Fruit fly (Drosophila melanogaster) whole organism, prepupa: ENCODE data around the gene Mms19.

ENCODE experiments used
- Blimp-1 ChIP-seq: fragments of 200-800 bp; sonication (Bioruptor generic); optimal IDR thresholded peaks from 3 replicates; lab custom pipeline; 2017; ENCODE audit warnings: missing biosample characterization, missing genetic modification characterization, mild to moderate bottlenecking, moderate library complexity, missing genetic modification reagents
- CG10631 ChIP-seq: fragments of 200-800 bp; sonication (Bioruptor generic); optimal IDR thresholded peaks from 2 replicates; lab custom pipeline; 2016; ENCODE audit warnings: missing biosample characterization, missing genetic modification characterization
- CG10669 ChIP-seq: fragments of 200-800 bp; sonication (Bioruptor generic); optimal IDR thresholded peaks from 3 replicates; lab custom pipeline; 2018; ENCODE audit warnings: missing biosample characterization, mild to moderate bottlenecking, missing genetic modification characterization, moderate library complexity
- CG11762 ChIP-seq: fragments of 200-800 bp; sonication (Bioruptor generic); optimal IDR thresholded peaks from 3 replicates; lab custom pipeline; 2016; ENCODE audit warnings: missing biosample characterization, missing genetic modification characterization; ENCODE audit not compliant: insufficient read depth
- CG11902 ChIP-seq: fragments of 200-800 bp; sonication (Bioruptor generic); optimal IDR thresholded peaks from 3 replicates; lab custom pipeline; 2016; ENCODE audit warnings: missing biosample characterization, missing genetic modification characterization
- CG1621 ChIP-seq: fragments of 200-800 bp; sonication (Bioruptor generic); optimal IDR thresholded peaks from 3 replicates; lab custom pipeline; 2018; ENCODE audit warnings: missing biosample characterization, mild to moderate bottlenecking, missing genetic modification characterization
- CG16779 ChIP-seq: fragments of 200-800 bp; sonication (Bioruptor generic); optimal IDR thresholded peaks from 3 replicates; lab custom pipeline; 2017; ENCODE audit warnings: missing biosample characterization, mild to moderate bottlenecking, missing genetic modification characterization
- CG3032 ChIP-seq: fragments of 200-800 bp; optimal IDR thresholded peaks from 2 replicates; lab custom pipeline; 2019; ENCODE audit warnings: missing biosample characterization, mild to moderate bottlenecking, missing genetic modification characterization, moderate library complexity
- CG32006 ChIP-seq: fragments of 200-800 bp; sonication (Bioruptor generic); optimal IDR thresholded peaks from 3 replicates; lab custom pipeline; 2017; ENCODE audit warnings: missing biosample characterization, mild to moderate bottlenecking, missing genetic modification characterization
- CG34406 ChIP-seq: fragments of 200-800 bp; sonication (Bioruptor generic); optimal IDR thresholded peaks from 3 replicates; lab custom pipeline; 2016; ENCODE audit warnings: missing biosample characterization, missing genetic modification characterization
- CG4318 ChIP-seq: fragments of 200-800 bp; sonication (Bioruptor generic); optimal IDR thresholded peaks from 3 replicates; lab custom pipeline; 2017; ENCODE audit warnings: missing biosample characterization, mild to moderate bottlenecking, missing genetic modification characterization
- CG6163 ChIP-seq: fragments of 200-800 bp; sonication (Bioruptor generic); IDR thresholded peaks from 3 replicates; pipeline ENCODE4 v1.3.6; 2022; ENCODE audit warnings: missing biosample characterization, missing genetic modification characterization
- CG6276 ChIP-seq: fragments of 200-800 bp; sonication (Bioruptor generic); optimal IDR thresholded peaks from 2 replicates; lab custom pipeline; 2017; ENCODE audit warnings: missing biosample characterization, mild to moderate bottlenecking, missing genetic modification characterization
- CG6792 ChIP-seq: fragments of 200-800 bp; sonication (Bioruptor generic); optimal IDR thresholded peaks from 3 replicates; lab custom pipeline; 2016; ENCODE audit warnings: missing biosample characterization, missing genetic modification characterization
- CG6854 ChIP-seq: fragments of 200-800 bp; sonication (Bioruptor generic); optimal IDR thresholded peaks from 2 replicates; lab custom pipeline; 2017; ENCODE audit warnings: missing biosample characterization, mild to moderate bottlenecking, missing genetic modification characterization
- CG7368 ChIP-seq: fragments of 200-800 bp; sonication (Bioruptor generic); optimal IDR thresholded peaks from 3 replicates; lab custom pipeline; 2016; ENCODE audit warnings: missing biosample characterization, missing genetic modification characterization
- CG8119 ChIP-seq: fragments of 200-800 bp; sonication (Bioruptor generic); IDR thresholded peaks from 3 replicates; pipeline ENCODE4 v1.3.6; 2022; ENCODE audit warnings: missing biosample characterization, missing genetic modification characterization
- Eip75B ChIP-seq: fragments of 200-800 bp; sonication (Bioruptor generic); optimal IDR thresholded peaks from 3 replicates; lab custom pipeline; 2016; ENCODE audit warnings: missing biosample characterization, missing genetic modification characterization
- Eip78C ChIP-seq: fragments of 200-800 bp; sonication (Bioruptor generic); peaks from one replicate; lab custom pipeline; 2016; ENCODE audit warnings: missing biosample characterization, missing genetic modification characterization
- Eip93F ChIP-seq: fragments of 200-800 bp; sonication (Bioruptor generic); optimal IDR thresholded peaks from 2 replicates; lab custom pipeline; 2016; ENCODE audit warnings: missing biosample characterization, mild to moderate bottlenecking, missing genetic modification characterization
- Ets96B ChIP-seq: fragments of 200-800 bp; optimal IDR thresholded peaks from 2 replicates; lab custom pipeline; 2019; ENCODE audit warnings: missing biosample characterization, mild to moderate bottlenecking, missing genetic modification characterization, moderate library complexity
- Gug ChIP-seq: fragments of 200-800 bp; sonication (Bioruptor generic); IDR thresholded peaks from 2 replicates; pipeline ENCODE4 v1.3.6; 2022; ENCODE audit warnings: missing biosample characterization, missing genetic modification characterization
- Hr38 ChIP-seq: sonication (Bioruptor generic); optimal IDR thresholded peaks from 2 replicates; lab custom pipeline; 2016; ENCODE audit warnings: missing biosample characterization, missing genetic modification characterization
- Hr4 ChIP-seq: fragments of 200-800 bp; sonication (Bioruptor generic); optimal IDR thresholded peaks from 3 replicates; lab custom pipeline; 2016; ENCODE audit warnings: missing biosample characterization, missing genetic modification characterization
- Lpt ChIP-seq: fragments of 200-800 bp; sonication (Bioruptor generic); optimal IDR thresholded peaks from 3 replicates; lab custom pipeline; 2016; ENCODE audit warnings: missing biosample characterization, missing genetic modification characterization
- Met ChIP-seq: fragments of 200-800 bp; sonication (Bioruptor generic); optimal IDR thresholded peaks from 3 replicates; lab custom pipeline; 2016; ENCODE audit warnings: missing biosample characterization, missing genetic modification characterization
- Smox ChIP-seq: fragments of 200-800 bp; sonication (Bioruptor generic); optimal IDR thresholded peaks from 3 replicates; lab custom pipeline; 2016; ENCODE audit warnings: missing biosample characterization, missing genetic modification characterization
- Sox15 ChIP-seq: fragments of 200-800 bp; sonication (Bioruptor generic); optimal IDR thresholded peaks from 3 replicates; lab custom pipeline; 2016; ENCODE audit warnings: missing biosample characterization, missing genetic modification characterization
- acj6 ChIP-seq: fragments of 200-800 bp; sonication (Bioruptor generic); optimal IDR thresholded peaks from 3 replicates; lab custom pipeline; 2016; ENCODE audit warnings: missing biosample characterization, missing genetic modification characterization
- cyc ChIP-seq: fragments of 200-800 bp; sonication (Bioruptor generic); optimal IDR thresholded peaks from 3 replicates; lab custom pipeline; 2016; ENCODE audit warnings: missing biosample characterization, missing genetic modification characterization
- dac ChIP-seq: fragments of 200-800 bp; sonication (Bioruptor generic); optimal IDR thresholded peaks from 2 replicates; lab custom pipeline; 2017; ENCODE audit warnings: missing biosample characterization, mild to moderate bottlenecking, missing genetic modification characterization
- fkh ChIP-seq: fragments of 200-800 bp; sonication (Bioruptor generic); optimal IDR thresholded peaks from 3 replicates; lab custom pipeline; 2017; ENCODE audit warnings: missing biosample characterization, mild to moderate bottlenecking, missing genetic modification characterization, moderate library complexity
- pdm3 ChIP-seq: fragments of 200-800 bp; sonication (Bioruptor generic); optimal IDR thresholded peaks from 3 replicates; lab custom pipeline; 2016; ENCODE audit warnings: missing biosample characterization, missing genetic modification characterization
- salr ChIP-seq, 2 experiments: fragments of 200-800 bp; sonication (Bioruptor generic); optimal IDR thresholded peaks; 3 replicates each; lab custom pipeline; 2016 to 2018; ENCODE audit warnings: missing biosample characterization in 2 of 2, missing genetic modification characterization in 2 of 2, mild to moderate bottlenecking in 1 of 2
- spab ChIP-seq: fragments of 200-800 bp; sonication (Bioruptor generic); optimal IDR thresholded peaks from 2 replicates; lab custom pipeline; 2017; ENCODE audit warnings: missing biosample characterization, mild to moderate bottlenecking, missing genetic modification characterization, missing genetic modification reagents
- ss ChIP-seq, 2 experiments: fragments of 200-800 bp; sonication (Bioruptor generic); optimal IDR thresholded peaks; 2 replicates in 1 of 2; 3 replicates in 1 of 2; lab custom pipeline; 2017 to 2018; ENCODE audit warnings: mild to moderate bottlenecking in 2 of 2, missing biosample characterization in 2 of 2, missing genetic modification characterization in 2 of 2, moderate library complexity in 1 of 2
- svp ChIP-seq: fragments of 200-800 bp; sonication (Bioruptor generic); peaks from one replicate; lab custom pipeline; 2016; ENCODE audit warnings: missing biosample characterization, missing genetic modification characterization

Mms19 gene

dm6 chr3R:5198302-5198701 lies 34.0 kb upstream of the Mms19 start (continued):
- TF ChIP-seq CG6276, result peak; percentile 27
- TF ChIP-seq Ets96B, result peak; percentile 47
- peak; percentile 37 for TF ChIP-seq pdm3 (GFP tag; lab: Kevin White, UChicago)
- no peak for TF ChIP-seq Sox15 (GFP tag; lab: Kevin White, UChicago)
- peak; percentile 63 for TF ChIP-seq CG32006 (GFP tag; lab: Kevin White, UChicago)
- peak; percentile 39 for TF ChIP-seq cyc (GFP tag; lab: Kevin White, UChicago)
- no peak for TF ChIP-seq CG6854 (GFP tag; lab: Kevin White, UChicago)
- TF ChIP-seq Smox (GFP tag; lab: Kevin White, UChicago), result no peak
- peak; percentile 5 for TF ChIP-seq CG11902 (GFP tag; lab: Kevin White, UChicago)
- TF ChIP-seq CG7368 (GFP tag; lab: Kevin White, UChicago), result peak; percentile 50
- TF ChIP-seq Gug, result peak; percentile 51; the same call in 1 of the 2 replicates
- TF ChIP-seq Hr4 (GFP tag; lab: Kevin White, UChicago), result peak; percentile 36
- TF ChIP-seq ss (GFP tag; optimal IDR thresholded peaks at IDR 0.05; lab: Kevin White, UChicago), result peak in 1 of 2 experiments; percentile 5
- TF ChIP-seq CG10669 (GFP tag; lab: Kevin White, UChicago), result peak; percentile 30
- TF ChIP-seq Eip78C, result peak; percentile 79
- TF ChIP-seq Eip93F (GFP tag; lab: Kevin White, UChicago), result no peak
- peak; percentile 38 for TF ChIP-seq CG10631
- TF ChIP-seq CG16779 (tag; lab: Kevin White, UChicago), result no peak
- TF ChIP-seq Lpt, result no peak
- no peak for TF ChIP-seq CG1621 (tag; lab: Kevin White, UChicago)
- no peak for TF ChIP-seq CG11762 (GFP tag; lab: Kevin White, UChicago)
- TF ChIP-seq salr (GFP tag; optimal IDR thresholded peaks at IDR 0.05; lab: Kevin White, UChicago), result no peak
- TF ChIP-seq acj6, result peak; percentile 45
- peak; percentile 34 for TF ChIP-seq dac (GFP tag; lab: Kevin White, UChicago)
- TF ChIP-seq spab, result no peak
- no peak for TF ChIP-seq CG34406 (GFP tag; lab: Kevin White, UChicago)
- no peak for TF ChIP-seq Hr38 (GFP tag; lab: Kevin White, UChicago)
- peak; percentile 32 for TF ChIP-seq CG6792
- 0 out of 3 replicates have a peak, but pooled peaks have one; percentile 28 for TF ChIP-seq CG8119
- no peak for TF ChIP-seq svp (GFP tag; lab: Kevin White, UChicago)
- peak; percentile 25 for TF ChIP-seq CG4318 (GFP tag; lab: Kevin White, UChicago)
- peak; percentile 54 for TF ChIP-seq Eip75B (GFP tag; lab: Kevin White, UChicago)
- TF ChIP-seq, all 60 proteins: peak for 33

DNA sequence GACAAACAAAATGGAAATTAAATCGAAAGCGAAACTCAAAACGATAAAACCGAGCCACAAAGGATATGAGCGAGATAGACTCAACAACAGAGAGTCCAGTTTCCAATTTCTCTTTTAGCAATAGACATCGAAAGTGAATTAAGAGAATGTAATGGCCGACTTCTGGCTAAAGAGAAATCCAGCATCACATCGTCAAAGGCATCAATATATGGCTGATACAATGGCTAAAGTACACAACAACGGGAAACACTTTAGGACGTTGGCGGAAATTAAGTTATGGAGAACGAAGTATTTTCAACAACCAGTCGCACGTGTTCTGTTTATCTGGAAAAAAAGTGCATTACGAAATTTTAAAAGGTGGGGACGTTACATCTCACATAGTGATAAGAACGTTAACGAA lies 32.8 kb upstream of the Mms19 start:
- TF ChIP-seq CG6163 (GFP tag; lab: Robert Waterston, UW) (no peak), Blimp-1 (GFP tag; lab: Kevin White, UChicago) (no peak), CG16779 (tag; lab: Kevin White, UChicago) (no peak)

DNA sequence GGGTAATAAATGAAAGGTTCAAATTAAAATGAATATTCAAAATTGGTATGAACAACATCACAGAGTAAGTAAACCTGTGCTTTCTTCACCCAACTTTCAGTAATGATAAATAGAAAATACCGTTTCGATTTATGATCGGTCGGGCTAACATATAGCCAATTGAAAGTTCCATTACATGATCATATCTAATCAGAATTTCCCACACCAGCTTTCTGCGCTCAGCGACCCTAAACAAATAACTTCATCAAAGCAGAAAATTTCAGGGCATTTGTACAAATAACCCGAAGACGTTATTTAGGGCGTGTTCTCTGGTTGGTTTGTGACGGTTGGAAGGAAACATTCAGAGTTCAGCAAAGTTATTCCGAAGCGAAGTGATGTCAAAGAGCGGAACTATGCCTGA lies 28.5 kb upstream of the Mms19 start:
- TF ChIP-seq CG4318 (GFP tag; lab: Kevin White, UChicago) (no peak), fkh (peak; percentile 33), dac (GFP tag; lab: Kevin White, UChicago) (no peak), CG3032 (tag; lab: Kevin White, UChicago) (no peak), Blimp-1 (GFP tag; lab: Kevin White, UChicago) (no peak), cyc (GFP tag; lab: Kevin White, UChicago) (no peak), Met (no peak)
